Fruit fly (Drosophila melanogaster) whole organism, embryonic: ENCODE data around the gene CG5853.

Experiments used
- ATbp ChIP-seq: fragments of 200-800 bp; sonication (Bioruptor generic); optimal IDR thresholded peaks from 2 replicates; lab custom pipeline; 2017; ENCODE audit warnings: missing biosample characterization, mild to moderate bottlenecking, missing genetic modification characterization, missing genetic modification reagents
- CG10654 ChIP-seq: fragments of 200-800 bp; sonication (Bioruptor generic); optimal IDR thresholded peaks from 2 replicates; lab custom pipeline; 2016; ENCODE audit warnings: missing biosample characterization, missing genetic modification characterization
- CG11085 ChIP-seq: fragments of 200-800 bp; sonication (Bioruptor generic); IDR thresholded peaks from 2 replicates; pipeline ENCODE4 v1.3.6; 2022; ENCODE audit warnings: missing biosample characterization, missing genetic modification characterization
- CG11093 ChIP-seq: fragments of 200-800 bp; sonication (Bioruptor generic); IDR thresholded peaks from 3 replicates; pipeline ENCODE4 v1.3.6; 2022; ENCODE audit warnings: missing biosample characterization, missing genetic modification characterization
- CG12942 ChIP-seq: fragments of 200-800 bp; sonication (Bioruptor generic); optimal IDR thresholded peaks from 3 replicates; lab custom pipeline; 2016; ENCODE audit warnings: missing biosample characterization, missing genetic modification characterization
- CG13424 ChIP-seq: fragments of 200-800 bp; sonication (Bioruptor generic); optimal IDR thresholded peaks from 2 replicates; lab custom pipeline; 2019; ENCODE audit warnings: missing biosample characterization, mild to moderate bottlenecking, missing genetic modification characterization, moderate library complexity
- CG14860 ChIP-seq: fragments of 200-800 bp; sonication (Bioruptor generic); IDR thresholded peaks from 3 replicates; pipeline ENCODE4 v1.3.6; 2022; ENCODE audit warnings: missing biosample characterization, missing genetic modification characterization; ENCODE audit not compliant: partially characterized antibody
- CG18262 ChIP-seq: fragments of 200-800 bp; optimal IDR thresholded peaks from 3 replicates; lab custom pipeline; 2019; ENCODE audit warnings: missing biosample characterization, mild to moderate bottlenecking, missing genetic modification characterization, moderate library complexity
- CG32772 ChIP-seq: fragments of 200-800 bp; sonication (Bioruptor generic); IDR thresholded peaks from 2 replicates; pipeline ENCODE4 v1.3.6; 2022; ENCODE audit warnings: missing biosample characterization, missing genetic modification characterization
- CG3995 ChIP-seq: fragments of 200-800 bp; sonication (Bioruptor generic); optimal IDR thresholded peaks from 3 replicates; lab custom pipeline; 2016; ENCODE audit warnings: missing biosample characterization, missing genetic modification characterization
- CG43689 ChIP-seq: fragments of 200-800 bp; sonication (Bioruptor generic); IDR thresholded peaks from 2 replicates; pipeline ENCODE4 v1.3.6; 2022; ENCODE audit warnings: missing biosample characterization, missing genetic modification characterization
- CG5953 ChIP-seq: fragments of 200-800 bp; sonication (Bioruptor generic); IDR thresholded peaks from 2 replicates; pipeline ENCODE4 v1.3.6; 2022; ENCODE audit warnings: missing biosample characterization, missing genetic modification characterization
- CG6791 ChIP-seq: fragments of 200-800 bp; sonication (Bioruptor generic); IDR thresholded peaks from 3 replicates; pipeline ENCODE4 v1.3.6; 2022; ENCODE audit warnings: missing biosample characterization, missing genetic modification characterization; ENCODE audit not compliant: partially characterized antibody
- CHES-1-like ChIP-seq: fragments of 200-800 bp; sonication (Bioruptor generic); optimal IDR thresholded peaks from 2 replicates; lab custom pipeline; 2016; ENCODE audit warnings: missing biosample characterization, missing genetic modification characterization
- CkIIα-i1 ChIP-seq: fragments of 200-800 bp; sonication (Bioruptor generic); IDR thresholded peaks from 2 replicates; pipeline ENCODE4 v1.3.6; 2022; ENCODE audit warnings: missing biosample characterization, missing genetic modification characterization
- CoRest ChIP-seq: fragments of 200-800 bp; sonication (Bioruptor generic); optimal IDR thresholded peaks from 3 replicates; lab custom pipeline; 2018; ENCODE audit warnings: missing biosample characterization, mild to moderate bottlenecking, missing genetic modification characterization, moderate library complexity
- Doc3 ChIP-seq: fragments of 200-800 bp; sonication (Bioruptor generic); IDR thresholded peaks from 3 replicates; pipeline ENCODE4 v1.3.6; 2022; ENCODE audit warnings: missing biosample characterization, missing genetic modification characterization; ENCODE audit not compliant: partially characterized antibody
- ERR ChIP-seq: fragments of 200-800 bp; sonication (Bioruptor generic); optimal IDR thresholded peaks from 2 replicates; lab custom pipeline; 2016; ENCODE audit warnings: missing biosample characterization, missing genetic modification characterization
- Elba2 ChIP-seq: fragments of 200-800 bp; sonication (Bioruptor generic); optimal IDR thresholded peaks from 3 replicates; lab custom pipeline; 2016; ENCODE audit warnings: missing biosample characterization, missing genetic modification characterization
- Fer3 ChIP-seq: fragments of 200-800 bp; sonication (Bioruptor generic); optimal IDR thresholded peaks from 2 replicates; lab custom pipeline; 2018; ENCODE audit warnings: missing biosample characterization, mild to moderate bottlenecking, missing genetic modification characterization, moderate library complexity
- Gug ChIP-seq: fragments of 200-800 bp; sonication (Bioruptor generic); IDR thresholded peaks from 4 replicates; pipeline ENCODE4 v1.3.6; 2022; ENCODE audit warnings: missing biosample characterization, missing genetic modification characterization
- Hand ChIP-seq: fragments of 200-800 bp; sonication (Bioruptor generic); optimal IDR thresholded peaks from 2 replicates; lab custom pipeline; 2017; ENCODE audit warnings: mild to moderate bottlenecking, missing biosample characterization, missing genetic modification reagents, missing genetic modification characterization
- Max ChIP-seq: fragments of 200-800 bp; sonication (Bioruptor generic); optimal IDR thresholded peaks from 2 replicates; lab custom pipeline; 2016; ENCODE audit warnings: missing biosample characterization, mild to moderate bottlenecking, missing genetic modification characterization
- NC2β ChIP-seq: fragments of 200-800 bp; sonication (Bioruptor generic); optimal IDR thresholded peaks from 2 replicates; lab custom pipeline; 2016; ENCODE audit warnings: missing biosample characterization, missing genetic modification characterization
- Nf-YA ChIP-seq: fragments of 200-800 bp; sonication (Bioruptor generic); IDR thresholded peaks from 2 replicates; pipeline ENCODE4 v1.3.6; 2022; ENCODE audit warnings: missing biosample characterization, missing genetic modification characterization
- Nf-YB ChIP-seq: fragments of 200-800 bp; sonication (Bioruptor generic); optimal IDR thresholded peaks from 3 replicates; lab custom pipeline; 2019; ENCODE audit warnings: missing biosample characterization, mild to moderate bottlenecking, missing genetic modification characterization, moderate library complexity
- Sry-δ ChIP-seq: fragments of 200-800 bp; sonication (Bioruptor generic); optimal IDR thresholded peaks from 2 replicates; lab custom pipeline; 2016; ENCODE audit warnings: missing biosample characterization, missing genetic modification characterization
- Vsx1 ChIP-seq: fragments of 200-800 bp; sonication (Bioruptor generic); optimal IDR thresholded peaks from 2 replicates; lab custom pipeline; 2017; ENCODE audit warnings: missing biosample characterization, mild to moderate bottlenecking, missing genetic modification characterization, missing genetic modification reagents
- Xbp1 ChIP-seq: fragments of 200-800 bp; sonication (Bioruptor generic); optimal IDR thresholded peaks from 3 replicates; lab custom pipeline; 2016; ENCODE audit warnings: missing biosample characterization, mild to moderate bottlenecking, missing genetic modification characterization
- ab ChIP-seq: fragments of 200-800 bp; sonication (Bioruptor generic); optimal IDR thresholded peaks from 2 replicates; lab custom pipeline; 2016; ENCODE audit warnings: missing biosample characterization, missing genetic modification characterization
- ase ChIP-seq: fragments of 200-800 bp; sonication (Bioruptor generic); IDR thresholded peaks from 3 replicates; pipeline ENCODE4 v1.3.6; 2022; ENCODE audit warnings: missing biosample characterization, missing genetic modification characterization
- az2 ChIP-seq: fragments of 200-800 bp; sonication (Bioruptor generic); optimal IDR thresholded peaks from 3 replicates; lab custom pipeline; 2016; ENCODE audit warnings: missing biosample characterization, missing genetic modification characterization
- bowl ChIP-seq: fragments of 200-800 bp; sonication (Bioruptor generic); IDR thresholded peaks from 2 replicates; pipeline ENCODE4 v1.3.6; 2022; ENCODE audit warnings: missing biosample characterization, missing genetic modification characterization
- crc ChIP-seq: fragments of 200-800 bp; sonication (Bioruptor generic); optimal IDR thresholded peaks from 2 replicates; lab custom pipeline; 2016; ENCODE audit warnings: missing biosample characterization, missing genetic modification characterization
- dysf ChIP-seq: fragments of 200-800 bp; sonication (Bioruptor generic); IDR thresholded peaks from 3 replicates; pipeline ENCODE4 v1.3.6; 2022; ENCODE audit warnings: missing biosample characterization, missing genetic modification characterization
- fd64A ChIP-seq: fragments of 200-800 bp; sonication (Bioruptor generic); optimal IDR thresholded peaks from 3 replicates; lab custom pipeline; 2018; ENCODE audit warnings: missing biosample characterization, mild to moderate bottlenecking, missing genetic modification characterization
- fd96Cb ChIP-seq: fragments of 200-800 bp; sonication (Bioruptor generic); optimal IDR thresholded peaks from 2 replicates; lab custom pipeline; 2018; ENCODE audit warnings: missing biosample characterization, mild to moderate bottlenecking, missing genetic modification characterization, moderate library complexity
- hbn ChIP-seq: fragments of 200-800 bp; sonication (Bioruptor generic); IDR thresholded peaks from 2 replicates; pipeline ENCODE4 v1.3.6; 2022; ENCODE audit warnings: missing biosample characterization, missing genetic modification characterization; ENCODE audit not compliant: partially characterized antibody
- lilli ChIP-seq: fragments of 200-800 bp; sonication (Bioruptor generic); optimal IDR thresholded peaks from 3 replicates; lab custom pipeline; 2016; ENCODE audit warnings: missing biosample characterization, missing genetic modification characterization
- lov ChIP-seq, 2 experiments: fragments of 200-800 bp in 1 of 2; fragments of >200 bp in 1 of 2; sonication (Bioruptor generic) in 1 of 2; IDR thresholded peaks in 1 of 2; optimal IDR thresholded peaks in 1 of 2; 2 replicates in 1 of 2; 3 replicates in 1 of 2; pipeline versions ENCODE4 v1.3.6 to Lab custom; 2017 to 2022; ENCODE audit warnings: missing biosample characterization in 1 of 2, missing genetic modification characterization in 1 of 2
- pita ChIP-seq: fragments of 200-800 bp; sonication (Bioruptor generic); optimal IDR thresholded peaks from 2 replicates; lab custom pipeline; 2017; ENCODE audit warnings: missing biosample characterization, mild to moderate bottlenecking, missing genetic modification characterization
- prd ChIP-seq, 3 experiments: fragments of >200 bp in 2 of 3; fragments of 200-800 bp in 1 of 3; sonication (Bioruptor generic) in 1 of 3; optimal IDR thresholded peaks in 2 of 3; IDR thresholded peaks in 1 of 3; 2 replicates in 2 of 3; 3 replicates in 1 of 3; pipeline versions ENCODE4 v1.3.6 to Lab custom; 2017 to 2022; ENCODE audit warnings: missing biosample characterization in 1 of 3, missing genetic modification characterization in 1 of 3
- pzg ChIP-seq: fragments of 200-800 bp; sonication (Bioruptor generic); optimal IDR thresholded peaks from 3 replicates; lab custom pipeline; 2018; ENCODE audit warnings: missing biosample characterization, mild to moderate bottlenecking, missing genetic modification characterization, moderate library complexity
- so ChIP-seq: fragments of 200-800 bp; sonication (Bioruptor generic); IDR thresholded peaks from 3 replicates; pipeline ENCODE4 v1.3.6; 2022; ENCODE audit warnings: missing biosample characterization, missing genetic modification characterization
- ssp ChIP-seq: fragments of 200-800 bp; sonication (Bioruptor generic); IDR thresholded peaks from 2 replicates; pipeline ENCODE4 v1.3.6; 2022; ENCODE audit warnings: missing biosample characterization, missing genetic modification characterization
- sug ChIP-seq: fragments of 200-800 bp; optimal IDR thresholded peaks from 2 replicates; lab custom pipeline; 2019; ENCODE audit warnings: missing biosample characterization, mild to moderate bottlenecking, missing genetic modification characterization, moderate library complexity
- toy ChIP-seq: fragments of 200-800 bp; sonication (Bioruptor generic); IDR thresholded peaks from 2 replicates; pipeline ENCODE4 v1.3.6; 2022; ENCODE audit warnings: missing biosample characterization, missing genetic modification characterization
- wdn ChIP-seq: fragments of 200-800 bp; sonication (Bioruptor generic); IDR thresholded peaks from 2 replicates; pipeline ENCODE4 v1.3.6; 2022; ENCODE audit warnings: missing biosample characterization, missing genetic modification characterization

CG5853 gene

dm6 chr2L:9915011-9915850, 32.2 kb downstream of the CG5853 start, which contains the start of gene yip2 (continued):
- TF ChIP-seq CoRest (tag; lab: Kevin White, UChicago): peak; percentile 42
- TF ChIP-seq ATbp: peak; percentile 44
- TF ChIP-seq CG5953 (GFP tag; lab: Robert Waterston, UW): no peak
- TF ChIP-seq Max (GFP tag; lab: Kevin White, UChicago): no peak
- TF ChIP-seq fd96Cb (tag; lab: Kevin White, UChicago): peak; percentile 1
- TF ChIP-seq CG32772 (GFP tag; lab: Robert Waterston, UW): no peak
- TF ChIP-seq pita (GFP tag; lab: Kevin White, UChicago): no peak
- no peak for TF ChIP-seq Elba2 (GFP tag; lab: Kevin White, UChicago)
- TF ChIP-seq lilli (GFP tag; lab: Kevin White, UChicago): peak; percentile 69
- TF ChIP-seq az2 (GFP tag; lab: Kevin White, UChicago): peak; percentile 53
- no peak for TF ChIP-seq CG14860 (GFP tag; lab: Robert Waterston, UW)
- TF ChIP-seq ERR: no peak
- no peak for TF ChIP-seq CG11085 (GFP tag; lab: Robert Waterston, UW)
- TF ChIP-seq CG13424 (tag; lab: Kevin White, UChicago): peak; percentile 73
- peak; percentile 49; the same call in 1 of the 3 replicates for TF ChIP-seq ase (GFP tag; lab: Robert Waterston, UW)
- TF ChIP-seq Hand: peak; percentile 54
- no peak for TF ChIP-seq Sry-δ (GFP tag; lab: Kevin White, UChicago)
- TF ChIP-seq Gug (GFP tag; lab: Robert Waterston, UW): peak; percentile 28; the same call in 1 of the 4 replicates
- TF ChIP-seq CG6791 (GFP tag; lab: Robert Waterston, UW): no peak
- TF ChIP-seq Nf-YB (GFP tag; lab: Kevin White, UChicago): peak; percentile 29
- no peak for TF ChIP-seq CkIIα-i1 (GFP tag; lab: Robert Waterston, UW)
- peak; percentile 58 for TF ChIP-seq Fer3 (tag; lab: Kevin White, UChicago)
- no peak for TF ChIP-seq CG11093 (GFP tag; lab: Robert Waterston, UW)
- TF ChIP-seq lov (optimal IDR thresholded peaks at IDR 0.05; lab: Kevin White, UChicago): no peak
- no peak for TF ChIP-seq lov (GFP tag; IDR thresholded peaks at IDR 0.05; lab: Robert Waterston, UW)
- TF ChIP-seq NC2β: no peak
- TF ChIP-seq ssp (GFP tag; lab: Robert Waterston, UW): no peak
- TF ChIP-seq fd64A (GFP tag; lab: Kevin White, UChicago): no peak
- no peak for TF ChIP-seq crc (GFP tag; lab: Kevin White, UChicago)
- peak; percentile 95 for TF ChIP-seq sug (tag; lab: Kevin White, UChicago)
- TF ChIP-seq CHES-1-like (GFP tag; lab: Kevin White, UChicago): peak; percentile 65
- TF ChIP-seq CG18262 (tag; lab: Kevin White, UChicago): peak; percentile 50
- TF ChIP-seq CG10654: no peak
- peak; percentile 34 for TF ChIP-seq CG12942 (GFP tag; lab: Kevin White, UChicago)
- no peak for TF ChIP-seq toy
- TF ChIP-seq prd (optimal IDR thresholded peaks at IDR 0.05; lab: Kevin White, UChicago): no peak
- peak; percentile 65 for TF ChIP-seq prd (GFP tag; IDR thresholded peaks at IDR 0.05; lab: Robert Waterston, UW)
- TF ChIP-seq pzg (GFP tag; lab: Kevin White, UChicago): peak; percentile 11
- TF ChIP-seq Nf-YA (GFP tag; lab: Robert Waterston, UW): peak; percentile 51; the same call in 1 of the 2 replicates
- TF ChIP-seq dysf (GFP tag; lab: Robert Waterston, UW): peak; percentile 67; the same call in 1 of the 3 replicates
- TF ChIP-seq hbn (GFP tag; lab: Robert Waterston, UW): no peak
- TF ChIP-seq Xbp1: peak; percentile 76
- TF ChIP-seq CG3995: peak; percentile 14
- TF ChIP-seq so: peak; percentile 80; the same call in 2 of the 3 replicates
- no peak for TF ChIP-seq ab (GFP tag; lab: Kevin White, UChicago)
- TF ChIP-seq bowl: no peak; the same call in 1 of the 2 replicates
- no peak for TF ChIP-seq CG43689 (GFP tag; lab: Robert Waterston, UW)
- TF ChIP-seq Doc3 (GFP tag; lab: Robert Waterston, UW): no peak
- TF ChIP-seq Vsx1 (GFP tag; lab: Kevin White, UChicago): no peak
- TF ChIP-seq wdn: no peak
